Fruit fly (Drosophila melanogaster) whole organism, wandering third instar larva: Measurements from ENCODE around the gene caz.

Experiments
- Abd-B ChIP-seq: fragments of >200 bp; optimal IDR thresholded peaks from 2 replicates; lab custom pipeline; 2017; ENCODE audit warnings: missing biosample characterization, missing genetic modification characterization
- Dif ChIP-seq: fragments of 200-275, 200-300 bp; sonication (Bioruptor generic); optimal IDR thresholded peaks from 2 replicates; lab custom pipeline; 2018; ENCODE audit warnings: missing biosample characterization, missing genetic modification characterization; ENCODE audit not compliant: partially characterized antibody
- HLH106 ChIP-seq: fragments of 200-800 bp; optimal IDR thresholded peaks from 3 replicates; lab custom pipeline; 2019; ENCODE audit warnings: missing biosample characterization, mild to moderate bottlenecking, missing genetic modification characterization, moderate library complexity
- Hr78 ChIP-seq: fragments of >200 bp; optimal IDR thresholded peaks from 2 replicates; lab custom pipeline; 2017; ENCODE audit warnings: missing biosample characterization, missing genetic modification characterization
- Rel ChIP-seq, 2 experiments: fragments of 200-800 bp; sonication (Bioruptor generic) in 1 of 2; optimal IDR thresholded peaks; 2 replicates in 1 of 2; 3 replicates in 1 of 2; lab custom pipeline; 2016 to 2019; ENCODE audit warnings: mild to moderate bottlenecking in 2 of 2, missing biosample characterization in 2 of 2, missing genetic modification characterization in 2 of 2, moderate library complexity in 1 of 2
- Vsx2 ChIP-seq: fragments of 200-300, 225-300 bp; sonication (Bioruptor generic); optimal IDR thresholded peaks from 2 replicates; lab custom pipeline; 2018; ENCODE audit warnings: missing biosample characterization, missing genetic modification characterization; ENCODE audit not compliant: partially characterized antibody
- br ChIP-seq: fragments of 200-800 bp; sonication (Bioruptor generic); optimal IDR thresholded peaks from 2 replicates; lab custom pipeline; 2016; ENCODE audit warnings: missing biosample characterization, missing genetic modification characterization
- lola ChIP-seq: fragments of >200 bp; optimal IDR thresholded peaks from 2 replicates; lab custom pipeline; 2017; ENCODE audit warnings: missing biosample characterization, missing genetic modification characterization
- psq ChIP-seq: fragments of 200-800 bp; sonication (Bioruptor generic); optimal IDR thresholded peaks from 3 replicates; lab custom pipeline; 2017; ENCODE audit warnings: missing biosample characterization, mild to moderate bottlenecking, missing genetic modification characterization, moderate library complexity
- sv ChIP-seq: fragments of 200-800 bp; sonication (Bioruptor generic); optimal IDR thresholded peaks from 3 replicates; lab custom pipeline; 2016; ENCODE audit warnings: missing biosample characterization, missing genetic modification characterization
- woc ChIP-seq: sonication (Bioruptor generic); optimal IDR thresholded peaks from 2 replicates; lab custom pipeline; 2016; ENCODE audit warnings: missing biosample characterization, mild to moderate bottlenecking, missing genetic modification characterization

DNA sequence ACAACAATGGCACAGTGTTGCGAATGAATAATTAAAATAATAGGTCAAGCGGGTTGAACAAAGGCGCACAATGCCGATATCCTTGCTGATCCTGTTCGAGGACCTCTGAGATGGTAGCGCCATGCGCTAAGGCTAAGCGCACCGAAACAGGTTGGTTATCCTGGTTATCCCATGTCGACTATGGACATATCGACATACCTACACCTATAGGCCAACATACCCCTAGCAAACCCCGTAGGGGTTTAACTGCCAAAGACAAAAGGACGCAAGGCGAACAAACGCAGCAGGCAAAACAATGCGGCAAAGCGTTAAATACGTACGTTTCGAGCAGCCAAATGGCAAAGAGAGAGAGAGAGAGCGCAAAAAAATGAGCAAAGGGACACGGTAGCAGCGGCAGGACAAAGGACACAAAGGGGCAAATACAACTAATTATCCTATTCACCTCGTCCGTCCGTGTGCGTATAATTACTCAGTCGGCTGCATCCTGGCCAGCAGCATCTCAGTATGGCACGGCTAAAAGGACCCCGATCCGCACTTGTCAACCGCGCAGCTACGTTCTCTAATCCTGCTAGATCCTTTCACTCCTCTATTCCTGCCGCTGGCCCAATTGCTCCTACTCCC, 46.7 kb upstream of the caz start:
- no peak for TF ChIP-seq br (GFP tag; lab: Kevin White, UChicago)
- TF ChIP-seq Rel (GFP tag; optimal IDR thresholded peaks at IDR 0.05; lab: Kevin White, UChicago): no peak
- TF ChIP-seq Rel (tag; optimal IDR thresholded peaks at IDR 0.05; lab: Kevin White, UChicago): no peak
- TF ChIP-seq Abd-B (GFP tag; lab: Kevin White, UChicago): no peak
- TF ChIP-seq lola (GFP tag; lab: Kevin White, UChicago): no peak
- TF ChIP-seq woc (GFP tag; lab: Kevin White, UChicago): no peak
- no peak for TF ChIP-seq sv (GFP tag; lab: Kevin White, UChicago)
- TF ChIP-seq Dif (GFP tag; lab: Kevin White, UChicago): no peak
- no peak for TF ChIP-seq HLH106 (tag; lab: Kevin White, UChicago)
- no peak for TF ChIP-seq psq (GFP tag; lab: Kevin White, UChicago)
- TF ChIP-seq Hr78 (GFP tag; lab: Kevin White, UChicago): no peak
- TF ChIP-seq Vsx2 (GFP tag; lab: Kevin White, UChicago): no peak
